Worm (Caenorhabditis elegans): ENCODE results near the gene C15C8.5.

- TF ChIP-seq mep-1 (tag; optimal IDR thresholded peaks at IDR 0.05) (no peak), unc-62 (GFP tag; optimal IDR thresholded peaks at IDR 0.05) (no peak), mls-2 (tag; optimal IDR thresholded peaks at IDR 0.05) (no peak), nhr-2 (tag; optimal IDR thresholded peaks at IDR 0.05) (no peak), nhr-28 (tag; optimal IDR thresholded peaks at IDR 0.05) (no peak), ces-1 (GFP tag; optimal IDR thresholded peaks at IDR 0.05) (no peak), elt-3 (tag; optimal IDR thresholded peaks at IDR 0.05) (no peak)
These were observed 29.2 kb upstream of the C15C8.5 start, which contains the start of gene str-181 for ce11 chrV:12718622-12719021.
